Worm (Caenorhabditis elegans): ENCODE results near the gene C18H7.6.

- TF ChIP-seq ahr-1 (tag; optimal IDR thresholded peaks at IDR 0.05) (no peak), lim-6 (tag; optimal IDR thresholded peaks at IDR 0.05) (no peak), unc-86 (tag; optimal IDR thresholded peaks at IDR 0.05) (no peak), ama-1 (optimal IDR thresholded peaks at IDR 0.05) (no peak), pha-4 (tag; optimal IDR thresholded peaks at IDR 0.05) (no peak), dmd-4 (tag; optimal IDR thresholded peaks at IDR 0.05; ENCODE audit: borderline replicate concordance) (no peak), hlh-8 (tag; optimal IDR thresholded peaks at IDR 0.05) (no peak), pag-3 (tag; optimal IDR thresholded peaks at IDR 0.05; ENCODE audit: borderline replicate concordance) (no peak), ceh-31 (tag; optimal IDR thresholded peaks at IDR 0.05) (no peak), hlh-6 (tag; optimal IDR thresholded peaks at IDR 0.05) (no peak)
Measured at ce11 chrIV:570799-571300, 21.4 kb downstream of the C18H7.6 start, which contains the start of gene F56A11.5.

Measured in whole organism, late embryonic.